Worm (Caenorhabditis elegans): ENCODE measurements around the gene clec-184.

The clec-184 gene

DNA sequence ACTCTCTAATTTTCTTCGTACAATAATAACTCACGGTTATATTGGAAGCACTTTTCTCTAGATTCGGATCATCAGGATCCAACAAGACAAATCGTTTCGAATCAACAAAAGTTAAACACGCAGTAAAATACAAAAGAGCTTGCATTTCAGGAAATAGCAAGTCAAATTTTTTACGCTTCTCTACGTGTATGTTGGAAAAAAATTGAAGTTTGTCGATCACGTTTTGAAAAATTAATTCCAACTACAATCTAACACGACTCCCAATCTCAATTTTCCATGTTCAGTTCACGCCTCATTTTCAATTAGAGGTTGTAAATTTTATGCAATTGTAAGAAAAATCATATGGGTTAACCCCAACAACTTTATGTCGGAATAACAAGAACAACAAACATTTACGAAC is 42.5 kb upstream of the clec-184 start, which contains the start of gene spe-45 (continued):
- TF ChIP-seq attf-6 (GFP tag; IDR thresholded peaks at IDR 0.05) (peak; percentile 74; the same call in 1 of the 2 replicates), hmg-1.2 (GFP tag; IDR thresholded peaks at IDR 0.05) (no peak), somi-1 (GFP tag; optimal IDR thresholded peaks at IDR 0.05) (no peak), nhr-90 (tag; optimal IDR thresholded peaks at IDR 0.05) (no peak), let-526 (GFP tag; IDR thresholded peaks at IDR 0.05) (no peak), Y53F4B.3 (GFP tag; IDR thresholded peaks at IDR 0.05) (no peak), sdz-38 (tag; optimal IDR thresholded peaks at IDR 0.05) (no peak), repo-1 (tag; optimal IDR thresholded peaks at IDR 0.05) (no peak), ceh-40 (GFP tag; IDR thresholded peaks at IDR 0.05) (no peak), ztf-28 (GFP tag; IDR thresholded peaks at IDR 0.05) (no peak), egl-44 (GFP tag; IDR thresholded peaks at IDR 0.05) (no peak), nhr-120 (GFP tag; IDR thresholded peaks at IDR 0.05) (no peak), Y53G8AR.9 (GFP tag; conservative IDR thresholded peaks at IDR 0.05) (peak; percentile 79), attf-5 (GFP tag; optimal IDR thresholded peaks at IDR 0.05) (no peak), zim-3 (tag; optimal IDR thresholded peaks at IDR 0.05) (no peak), snpc-3.4 (tag; optimal IDR thresholded peaks at IDR 0.05) (peak; percentile 43), B0336.3 (GFP tag; IDR thresholded peaks at IDR 0.05) (peak; percentile 83), him-1 (tag; optimal IDR thresholded peaks at IDR 0.05) (peak; percentile 32), ceh-100 (GFP tag; IDR thresholded peaks at IDR 0.05) (peak; percentile 45; the same call in 1 of the 2 replicates), rpc-1 (optimal IDR thresholded peaks at IDR 0.05) (no peak), rpc-1 (tag; optimal IDR thresholded peaks at IDR 0.05) (no peak), T07F8.4 (tag; optimal IDR thresholded peaks at IDR 0.05) (no peak), F39B2.1 (GFP tag; IDR thresholded peaks at IDR 0.05) (0 out of 2 replicates have a peak, but pooled peaks have one; percentile 2), nfya-2 (GFP tag; IDR thresholded peaks at IDR 0.05) (no peak), hrde-1 (tag; optimal IDR thresholded peaks at IDR 0.05; ENCODE audit: borderline replicate concordance) (peak; percentile 28), nfya-1 (tag; optimal IDR thresholded peaks at IDR 0.05; ENCODE audit: borderline replicate concordance, insufficient read depth) (no peak), lin-54 (GFP tag; optimal IDR thresholded peaks at IDR 0.05) (peak; percentile 73), rcor-1 (GFP tag; IDR thresholded peaks at IDR 0.05) (peak; percentile 32; the same call in 1 of the 2 replicates), bed-1 (GFP tag; IDR thresholded peaks at IDR 0.05) (no peak), lsl-1 (GFP tag; optimal IDR thresholded peaks at IDR 0.05) (peak; percentile 28), zfh-2 (GFP tag; conservative IDR thresholded peaks at IDR 0.05) (no peak), tbp1 (GFP tag; optimal IDR thresholded peaks at IDR 0.05) (peak; percentile 47), athp-1 (tag; optimal IDR thresholded peaks at IDR 0.05) (peak; percentile 64), F49E8.2 (tag; optimal IDR thresholded peaks at IDR 0.05; ENCODE audit: insufficient read depth) (peak; percentile 71), F33H1.4 (GFP tag; IDR thresholded peaks at IDR 0.05) (peak; percentile 43), snpc-1.3 (tag; optimal IDR thresholded peaks at IDR 0.05; ENCODE audit: insufficient read depth) (no peak), ztf-6 (GFP tag; IDR thresholded peaks at IDR 0.05) (no peak), mel-28 (tag; optimal IDR thresholded peaks at IDR 0.05; ENCODE audit: borderline replicate concordance) (no peak), mes-4 (tag; optimal IDR thresholded peaks at IDR 0.05) (no peak), F10E7.11 (tag; optimal IDR thresholded peaks at IDR 0.05) (no peak), fkh-3 (tag; optimal IDR thresholded peaks at IDR 0.05) (no peak), ceh-27 (GFP tag; optimal IDR thresholded peaks at IDR 0.05) (no peak), ztf-26 (tag; optimal IDR thresholded peaks at IDR 0.05) (no peak), sptf-2 (GFP tag; optimal IDR thresholded peaks at IDR 0.05) (no peak), atf-7 (tag; optimal IDR thresholded peaks at IDR 0.05) (no peak), hsf-1 (GFP tag; IDR thresholded peaks at IDR 0.05) (peak; percentile 58; the same call in 1 of the 2 replicates), ztf-22 (GFP tag; optimal IDR thresholded peaks at IDR 0.05) (no peak), sea-2 (GFP tag; IDR thresholded peaks at IDR 0.05) (no peak), nfyb-1 (GFP tag; IDR thresholded peaks at IDR 0.05) (no peak), ceh-79 (tag; optimal IDR thresholded peaks at IDR 0.05) (no peak)

Measured in whole organism, young adult.